Fruit fly (Drosophila melanogaster) whole organism, adult: Measurements from ENCODE around the gene Alg7.

Experiments
- CG11617 ChIP-seq: fragments of 200-800 bp; sonication (Bioruptor generic); optimal IDR thresholded peaks from 2 replicates; lab custom pipeline; 2017; ENCODE audit warnings: mild to moderate bottlenecking, missing biosample characterization, missing genetic modification reagents, missing genetic modification characterization
- CG12768 ChIP-seq: fragments of 200-800 bp; sonication (Bioruptor generic); optimal IDR thresholded peaks from 2 replicates; lab custom pipeline; 2017; ENCODE audit warnings: missing biosample characterization, missing genetic modification characterization, mild to moderate bottlenecking, moderate library complexity, missing genetic modification reagents
- CG14711 ChIP-seq: fragments of 200-800 bp; sonication (Bioruptor generic); optimal IDR thresholded peaks from 2 replicates; lab custom pipeline; 2018; ENCODE audit warnings: missing biosample characterization, mild to moderate bottlenecking, missing genetic modification characterization, moderate library complexity
- CG1620 ChIP-seq: fragments of 200-800 bp; sonication (Bioruptor generic); optimal IDR thresholded peaks from 2 replicates; lab custom pipeline; 2016; ENCODE audit warnings: missing biosample characterization, missing genetic modification characterization
- CG5204 ChIP-seq: fragments of 200-800 bp; sonication (Bioruptor generic); optimal IDR thresholded peaks from 2 replicates; lab custom pipeline; 2016; ENCODE audit warnings: missing biosample characterization, missing genetic modification characterization
- CG7101 ChIP-seq: fragments of 200-800 bp; sonication (Bioruptor generic); optimal IDR thresholded peaks from 2 replicates; lab custom pipeline; 2018; ENCODE audit warnings: missing biosample characterization, mild to moderate bottlenecking, missing genetic modification characterization, moderate library complexity
- Mnt ChIP-seq: fragments of 200-800 bp; sonication (Bioruptor generic); optimal IDR thresholded peaks from 2 replicates; lab custom pipeline; 2016; ENCODE audit warnings: missing biosample characterization, mild to moderate bottlenecking, missing genetic modification characterization
- bab1 ChIP-seq: fragments of 200-800 bp; sonication (Bioruptor generic); optimal IDR thresholded peaks from 3 replicates; lab custom pipeline; 2019; ENCODE audit warnings: missing biosample characterization, mild to moderate bottlenecking, missing genetic modification characterization, moderate library complexity
- cnc ChIP-seq, 2 experiments: fragments of >200 bp; optimal IDR thresholded peaks; 2 replicates each; lab custom pipeline; 2017
- kay ChIP-seq: fragments of 200-800 bp; sonication (Bioruptor generic); peaks from one replicate; lab custom pipeline; 2016; ENCODE audit warnings: missing biosample characterization, missing genetic modification characterization, borderline replicate concordance
- ovo ChIP-seq: fragments of 200-800 bp; sonication (Bioruptor generic); optimal IDR thresholded peaks from 2 replicates; lab custom pipeline; 2016; ENCODE audit warnings: missing biosample characterization, missing genetic modification characterization
- pad ChIP-seq: fragments of 200-800 bp; sonication (Bioruptor generic); optimal IDR thresholded peaks from 3 replicates; lab custom pipeline; 2017; ENCODE audit warnings: missing biosample characterization, missing genetic modification characterization, mild to moderate bottlenecking, moderate library complexity, missing genetic modification reagents
- toe ChIP-seq: fragments of 200-800 bp; sonication (Bioruptor generic); optimal IDR thresholded peaks from 2 replicates; lab custom pipeline; 2016; ENCODE audit warnings: missing biosample characterization, missing genetic modification characterization

dm6 chr2L:13176123-13176522 is 2.9 kb upstream of the Alg7 start, which contains the start of gene CG43925:
- TF ChIP-seq CG5204 (GFP tag; lab: Kevin White, UChicago), result no peak
- no peak for TF ChIP-seq CG11617
- no peak for TF ChIP-seq kay (GFP tag; lab: Kevin White, UChicago)
- TF ChIP-seq CG14711 (tag; lab: Kevin White, UChicago), result no peak
- no peak for TF ChIP-seq toe (GFP tag; lab: Kevin White, UChicago)
- no peak for TF ChIP-seq CG12768 (GFP tag; lab: Kevin White, UChicago)
- no peak for TF ChIP-seq CG7101 (tag; lab: Kevin White, UChicago)
- no peak for TF ChIP-seq CG1620
- no peak for TF ChIP-seq Mnt (GFP tag; lab: Kevin White, UChicago)
- no peak for TF ChIP-seq cnc (optimal IDR thresholded peaks at IDR 0.05; lab: Kevin White, UChicago)
- TF ChIP-seq pad (GFP tag; lab: Kevin White, UChicago), result no peak
- no peak for TF ChIP-seq bab1
- TF ChIP-seq ovo (GFP tag; lab: Kevin White, UChicago), result no peak
